Fruit fly (Drosophila melanogaster) Kc167 (cell line): ENCODE results near the gene msl-3.

Source experiments
- Myc ChIP-seq: fragments of >200 bp; optimal IDR thresholded peaks from 2 replicates; lab custom pipeline; 2017; ENCODE audit warnings: missing external identifiers
- Sin3A ChIP-seq: fragments of >200 bp; optimal IDR thresholded peaks from 2 replicates; lab custom pipeline; 2018; ENCODE audit warnings: missing external identifiers
- h ChIP-seq: fragments of >200 bp; optimal IDR thresholded peaks from 3 replicates; lab custom pipeline; 2018; ENCODE audit warnings: missing external identifiers
- insv ChIP-seq: fragments of >200 bp; optimal IDR thresholded peaks from 3 replicates; lab custom pipeline; 2018; ENCODE audit warnings: missing external identifiers
- psq ChIP-seq: fragments of >200 bp; optimal IDR thresholded peaks from 2 replicates; lab custom pipeline; 2017; ENCODE audit warnings: missing external identifiers
- ttk ChIP-seq: sonication (Bioruptor generic); optimal IDR thresholded peaks from 2 replicates; lab custom pipeline; 2017; ENCODE audit warnings: missing external identifiers

msl-3 gene

dm6 chr3L:7125289-7125955, at the start of gene msl-3, which contains the start of gene BBS1:
msl-3 (minus strand) TSS chr3L:7125533.
BBS1 (plus strand) TSS chr3L:7125905.
- TF ChIP-seq Myc (lab: Kevin White, UChicago) (no peak), h (lab: Kevin White, UChicago) (no peak), ttk (no peak), psq (lab: Kevin White, UChicago) (no peak), insv (no peak), Sin3A (lab: Kevin White, UChicago) (no peak)

- TF ChIP-seq insv = no peak
- TF ChIP-seq Myc (lab: Kevin White, UChicago) = no peak
- TF ChIP-seq h (lab: Kevin White, UChicago) = no peak
- TF ChIP-seq psq (lab: Kevin White, UChicago) = no peak
- no peak for TF ChIP-seq ttk
These were observed 36.6 kb upstream of the msl-3 start for dm6 chr3L:7161924-7162323.

- TF ChIP-seq h (lab: Kevin White, UChicago) (no peak), ttk (no peak), Sin3A (lab: Kevin White, UChicago) (no peak), psq (lab: Kevin White, UChicago) (no peak), Myc (lab: Kevin White, UChicago) (no peak), insv (no peak)
These were observed 36.0 kb upstream of the msl-3 start for dm6 chr3L:7161310-7161709.

dm6 chr3L:7157713-7158112, 32.4 kb upstream of the msl-3 start, which contains the start of gene CG8620:
CG8620 (plus strand) TSS chr3L:7158099.
- no peak for TF ChIP-seq h (lab: Kevin White, UChicago)
- no peak for TF ChIP-seq Myc (lab: Kevin White, UChicago)
- no peak for TF ChIP-seq ttk
- no peak for TF ChIP-seq Sin3A (lab: Kevin White, UChicago)
- no peak for TF ChIP-seq psq (lab: Kevin White, UChicago)
- TF ChIP-seq insv = no peak

- TF ChIP-seq h (lab: Kevin White, UChicago) (no peak), insv (no peak), Sin3A (lab: Kevin White, UChicago) (no peak), psq (lab: Kevin White, UChicago) (no peak), ttk (no peak)
These were observed 31.6 kb upstream of the msl-3 start, which contains the start of gene corn for dm6 chr3L:7156890-7157289. corn (minus strand) TSS chr3L:7157073.

- TF ChIP-seq Myc (lab: Kevin White, UChicago) = no peak
- no peak for TF ChIP-seq psq (lab: Kevin White, UChicago)
- no peak for TF ChIP-seq ttk
- TF ChIP-seq Sin3A (lab: Kevin White, UChicago) = no peak
- no peak for TF ChIP-seq h (lab: Kevin White, UChicago)
- TF ChIP-seq insv = no peak
These were observed 30.9 kb upstream of the msl-3 start for dm6 chr3L:7156239-7156638.

dm6 chr3L:7155522-7155978, 30.2 kb upstream of the msl-3 start:
- TF ChIP-seq Sin3A (lab: Kevin White, UChicago) = no peak
- no peak for TF ChIP-seq insv
- TF ChIP-seq Myc (lab: Kevin White, UChicago) = no peak
- TF ChIP-seq h (lab: Kevin White, UChicago) = no peak
- no peak for TF ChIP-seq ttk
- TF ChIP-seq psq (lab: Kevin White, UChicago) = no peak

- no peak for TF ChIP-seq ttk
- no peak for TF ChIP-seq Myc (lab: Kevin White, UChicago)
- TF ChIP-seq insv = no peak
- TF ChIP-seq psq (lab: Kevin White, UChicago) = no peak
- no peak for TF ChIP-seq Sin3A (lab: Kevin White, UChicago)
- no peak for TF ChIP-seq h (lab: Kevin White, UChicago)
These were observed 28.9 kb upstream of the msl-3 start for dm6 chr3L:7154249-7154648.

dm6 chr3L:7153634-7154033, 28.3 kb upstream of the msl-3 start:
- TF ChIP-seq Sin3A (lab: Kevin White, UChicago) (no peak), h (lab: Kevin White, UChicago) (no peak), ttk (no peak)

- TF ChIP-seq Myc (lab: Kevin White, UChicago) (no peak), h (lab: Kevin White, UChicago) (no peak)
These were observed 26.5 kb upstream of the msl-3 start for dm6 chr3L:7151521-7152465.

- TF ChIP-seq psq (lab: Kevin White, UChicago) (no peak), insv (no peak), h (lab: Kevin White, UChicago) (no peak), Myc (lab: Kevin White, UChicago) (no peak), Sin3A (lab: Kevin White, UChicago) (no peak), ttk (no peak)
These were observed 25.5 kb upstream of the msl-3 start for dm6 chr3L:7150850-7151249.

dm6 chr3L:7149827-7150226, 24.5 kb upstream of the msl-3 start:
- no peak for TF ChIP-seq Myc (lab: Kevin White, UChicago)
- no peak for TF ChIP-seq psq (lab: Kevin White, UChicago)
- no peak for TF ChIP-seq Sin3A (lab: Kevin White, UChicago)
- TF ChIP-seq h (lab: Kevin White, UChicago) = no peak
- TF ChIP-seq ttk = no peak
- TF ChIP-seq insv = no peak
